Worm (Caenorhabditis elegans): ENCODE data around the gene F10B5.2.

Gene F10B5.2

DNA sequence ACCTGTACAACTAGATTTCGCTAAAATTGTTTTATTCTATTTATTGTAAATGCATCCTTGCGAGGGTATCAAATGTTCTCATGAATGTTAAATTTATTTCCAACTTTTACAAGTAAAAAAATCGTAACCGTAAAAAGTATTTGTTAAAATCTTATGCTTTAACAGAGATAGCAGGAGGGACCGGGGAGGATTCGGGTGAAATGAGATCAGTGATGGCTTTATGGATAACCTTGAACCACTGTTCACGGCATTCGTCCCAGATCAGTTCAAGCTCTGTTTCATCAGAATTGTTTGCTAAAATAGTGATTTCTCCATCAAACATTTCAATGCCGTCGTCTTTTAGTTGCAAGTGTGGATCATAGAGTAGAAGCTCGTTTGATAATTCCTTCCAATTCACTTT, 3.4 kb upstream of the F10B5.2 start (continued):
- TF ChIP-seq rbr-2 (tag; optimal IDR thresholded peaks at IDR 0.05) (no peak), hmg-1.1 (GFP tag; IDR thresholded peaks at IDR 0.05) (no peak), vab-7 (GFP tag; IDR thresholded peaks at IDR 0.05) (no peak), lsy-2 (tag; optimal IDR thresholded peaks at IDR 0.05) (no peak), arid-1 (GFP tag; conservative IDR thresholded peaks at IDR 0.05) (0 out of 2 replicates have a peak, but pooled peaks have one; percentile 10), nhr-41 (GFP tag; IDR thresholded peaks at IDR 0.05) (no peak), nhr-6 (tag; optimal IDR thresholded peaks at IDR 0.05) (no peak), daf-12 (tag; optimal IDR thresholded peaks at IDR 0.05) (no peak), aly-2 (tag; optimal IDR thresholded peaks at IDR 0.05) (peak; percentile 67), lin-1 (GFP tag; IDR thresholded peaks at IDR 0.05) (no peak), ztf-7 (tag; optimal IDR thresholded peaks at IDR 0.05) (no peak), mxl-3 (GFP tag; optimal IDR thresholded peaks at IDR 0.05) (no peak), lin-38 (GFP tag; IDR thresholded peaks at IDR 0.05) (peak; percentile 51), zfp-3 (GFP tag; conservative IDR thresholded peaks at IDR 0.05) (no peak), nhr-237 (tag; optimal IDR thresholded peaks at IDR 0.05) (no peak), daf-16 (GFP tag; optimal IDR thresholded peaks at IDR 0.05) (no peak), daf-16 (tag; optimal IDR thresholded peaks at IDR 0.05) (no peak)

DNA sequence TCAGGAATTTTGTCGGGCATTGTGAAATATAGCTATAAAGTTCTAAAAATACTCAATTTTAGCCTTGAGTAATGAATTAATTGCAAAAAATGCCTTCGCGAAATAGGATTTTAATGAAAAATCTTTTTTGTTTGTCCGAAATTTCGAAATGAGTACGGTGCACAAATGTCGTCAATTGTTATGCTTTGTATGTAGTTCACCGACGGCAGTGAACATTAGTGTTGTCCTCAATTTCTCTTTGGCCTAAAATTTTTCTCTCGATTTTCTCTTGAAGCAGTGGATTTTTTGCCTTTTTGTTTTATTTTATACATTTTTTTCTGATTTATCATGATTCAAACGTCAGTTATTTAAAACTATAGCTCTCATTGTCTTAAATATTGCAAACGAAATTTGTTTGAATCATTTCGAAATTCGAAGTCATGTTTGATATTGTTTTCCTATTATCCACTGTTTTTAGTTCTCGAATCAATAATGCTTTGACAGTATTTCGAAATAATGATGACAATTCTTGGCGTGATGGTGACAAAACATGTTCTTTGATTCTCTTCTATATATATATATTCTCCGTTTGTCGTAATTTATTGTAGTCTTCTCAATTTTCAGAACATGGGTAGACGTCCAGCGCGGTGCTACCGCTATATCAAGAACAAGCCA, 1.2 kb upstream of the F10B5.2 start, which contains the start of the genes ints-11 and rpl-10:
Gene ints-11, minus strand, starts transcription at position 201 of the 654 bp plus-strand sequence.
Gene rpl-10, plus strand, starts transcription at position 604 of the 654 bp plus-strand sequence.
- no peak for TF ChIP-seq F10B5.3 (tag; optimal IDR thresholded peaks at IDR 0.05)
- no peak for TF ChIP-seq snpc-1.2 (GFP tag; IDR thresholded peaks at IDR 0.05)
- TF ChIP-seq nhr-237 (tag; optimal IDR thresholded peaks at IDR 0.05), result no peak
- no peak for TF ChIP-seq lin-39 (tag; optimal IDR thresholded peaks at IDR 0.05)
- no peak for TF ChIP-seq dmd-9 (GFP tag; IDR thresholded peaks at IDR 0.05)
- no peak for TF ChIP-seq daf-12 (tag; optimal IDR thresholded peaks at IDR 0.05)
- no peak for TF ChIP-seq aly-2 (tag; optimal IDR thresholded peaks at IDR 0.05)
- peak in 1 of 2 experiments; percentile 97 for TF ChIP-seq lsy-2 (tag; optimal IDR thresholded peaks at IDR 0.05)
- TF ChIP-seq dve-1 (tag; optimal IDR thresholded peaks at IDR 0.05; ENCODE audit: insufficient read depth), result peak; percentile 20
- TF ChIP-seq mep-1 (tag; optimal IDR thresholded peaks at IDR 0.05), result peak; percentile 25
- no peak for TF ChIP-seq mxl-3 (GFP tag; optimal IDR thresholded peaks at IDR 0.05)
- TF ChIP-seq egl-27 (tag; optimal IDR thresholded peaks at IDR 0.05), result no peak
- TF ChIP-seq fos-1 (tag; optimal IDR thresholded peaks at IDR 0.05), result no peak
- TF ChIP-seq Y5F2A.4 (GFP tag; optimal IDR thresholded peaks at IDR 0.05), result no peak
- TF ChIP-seq attf-4 (tag; optimal IDR thresholded peaks at IDR 0.05), result no peak
- TF ChIP-seq ctbp-1 (GFP tag; IDR thresholded peaks at IDR 0.05), result no peak
- TF ChIP-seq sdz-12 (GFP tag; optimal IDR thresholded peaks at IDR 0.05), result no peak
- TF ChIP-seq snpc-4 (tag; optimal IDR thresholded peaks at IDR 0.05), result no peak
- TF ChIP-seq nhr-25 (tag; optimal IDR thresholded peaks at IDR 0.05; ENCODE audit: borderline replicate concordance, insufficient read depth), result no peak
- no peak for TF ChIP-seq T20F7.1 (GFP tag; optimal IDR thresholded peaks at IDR 0.05)
- peak; percentile 58 for TF ChIP-seq lin-38 (GFP tag; IDR thresholded peaks at IDR 0.05)
- no peak for TF ChIP-seq dmd-6 (GFP tag; IDR thresholded peaks at IDR 0.05)
- TF ChIP-seq Y105C5A.15 (GFP tag; IDR thresholded peaks at IDR 0.05), result no peak
- TF ChIP-seq vab-7 (GFP tag; IDR thresholded peaks at IDR 0.05), result no peak
- no peak for TF ChIP-seq R02D3.7 (tag; optimal IDR thresholded peaks at IDR 0.05)
- TF ChIP-seq ceh-32 (tag; optimal IDR thresholded peaks at IDR 0.05; ENCODE audit: poor library complexity), result no peak
- no peak for TF ChIP-seq ceh-82 (tag; optimal IDR thresholded peaks at IDR 0.05)
- TF ChIP-seq unc-62 (GFP tag; optimal IDR thresholded peaks at IDR 0.05 in 1 of 2), result no peak
- no peak for TF ChIP-seq unc-62 (tag; optimal IDR thresholded peaks at IDR 0.05)
- no peak for TF ChIP-seq aha-1 (tag)
- TF ChIP-seq ztf-7 (tag; optimal IDR thresholded peaks at IDR 0.05), result no peak
- peak; percentile 10 for TF ChIP-seq nhr-6 (tag; optimal IDR thresholded peaks at IDR 0.05)
- no peak for TF ChIP-seq lir-3 (tag; optimal IDR thresholded peaks at IDR 0.05)
- TF ChIP-seq mes-2 (tag; optimal IDR thresholded peaks at IDR 0.05; ENCODE audit: poor library complexity, severe bottlenecking), result peak; percentile 69
- no peak for TF ChIP-seq lim-7 (GFP tag; IDR thresholded peaks at IDR 0.05)
- no peak for TF ChIP-seq ces-1 (GFP tag; optimal IDR thresholded peaks at IDR 0.05)
- TF ChIP-seq unc-130 (GFP tag; optimal IDR thresholded peaks at IDR 0.05), result no peak
- no peak for TF ChIP-seq nhr-10 (tag; optimal IDR thresholded peaks at IDR 0.05)
- peak; percentile 51 for TF ChIP-seq hlh-30 (tag; optimal IDR thresholded peaks at IDR 0.05; ENCODE audit: insufficient read depth)
- no peak for TF ChIP-seq nhr-77 (tag; optimal IDR thresholded peaks at IDR 0.05)
- no peak for TF ChIP-seq nhr-111 (GFP tag; optimal IDR thresholded peaks at IDR 0.05)

All from whole organism, L4 larva.